Worm (Caenorhabditis elegans) whole organism, mixed stage, embryonic: Measurements from ENCODE around the gene aptf-1.

Experiments used
- ceh-43 ChIP-seq: fragments of 200-800 bp; sonication (Bioruptor generic); optimal IDR thresholded peaks from 2 replicates; lab custom pipeline; 2018; ENCODE audit warnings: mild to moderate bottlenecking, missing genetic modification characterization, moderate library complexity, missing compliant biosample characterization
- ces-1 ChIP-seq: fragments of 150-350 bp; optimal IDR thresholded peaks from 2 replicates; lab custom pipeline; 2014; ENCODE audit warnings: missing biosample characterization, missing genetic modification reagents, missing genetic modification characterization
- elt-3 ChIP-seq: fragments of 150-350 bp; optimal IDR thresholded peaks from 2 replicates; lab custom pipeline; 2014; ENCODE audit warnings: missing biosample characterization, missing genetic modification characterization
- lin-32 ChIP-seq: fragments of 200-800 bp; sonication (Bioruptor generic); optimal IDR thresholded peaks from 2 replicates; lab custom pipeline; 2018; ENCODE audit warnings: mild to moderate bottlenecking, missing genetic modification characterization, missing compliant biosample characterization
- lsy-2 ChIP-seq: fragments of 150-350 bp; optimal IDR thresholded peaks from 2 replicates; lab custom pipeline; 2014; ENCODE audit warnings: missing biosample characterization, missing genetic modification characterization
- mab-5 ChIP-seq: fragments of 150-350 bp; optimal IDR thresholded peaks from 2 replicates; lab custom pipeline; 2014; ENCODE audit warnings: missing biosample characterization, missing genetic modification characterization
- mep-1 ChIP-seq: fragments of 150-350 bp; optimal IDR thresholded peaks from 2 replicates; lab custom pipeline; 2017; ENCODE audit warnings: missing biosample characterization, missing genetic modification reagents, missing genetic modification characterization, inconsistent platforms
- mls-2 ChIP-seq: sonication (generic microtip); optimal IDR thresholded peaks from 2 replicates; lab custom pipeline; 2016; ENCODE audit warnings: mild to moderate bottlenecking, missing genetic modification characterization, moderate library complexity, missing compliant biosample characterization
- nhr-28 ChIP-seq: fragments of 150-350 bp; optimal IDR thresholded peaks from 2 replicates; lab custom pipeline; 2014; ENCODE audit warnings: missing biosample characterization, missing genetic modification characterization
- nhr-76 ChIP-seq: sonication (generic microtip); optimal IDR thresholded peaks from 2 replicates; lab custom pipeline; 2017; ENCODE audit warnings: missing biosample characterization, missing genetic modification characterization
- pha-4 ChIP-seq: fragments of 150-350 bp; optimal IDR thresholded peaks from 2 replicates; lab custom pipeline; 2018; ENCODE audit warnings: missing biosample characterization, missing genetic modification reagents, missing genetic modification characterization
- unc-39 ChIP-seq: fragments of 150-350 bp; optimal IDR thresholded peaks from 2 replicates; lab custom pipeline; 2014; ENCODE audit warnings: missing biosample characterization, missing genetic modification characterization
- unc-62 ChIP-seq: fragments of 150-350 bp; optimal IDR thresholded peaks from 2 replicates; lab custom pipeline; 2014; ENCODE audit warnings: missing biosample characterization, missing genetic modification reagents, missing genetic modification characterization

ce11 chrII:6491187-6491586 is 36.4 kb downstream of the aptf-1 start:
- TF ChIP-seq mab-5 (no peak), ceh-43 (GFP tag; lab: Kevin White, UChicago) (no peak), nhr-76 (tag; lab: Kevin White, UChicago) (no peak), pha-4 (tag; lab: Kevin White, UChicago) (no peak), lsy-2 (tag; lab: Kevin White, UChicago) (no peak), elt-3 (tag; lab: Kevin White, UChicago) (no peak), unc-62 (GFP tag; lab: Kevin White, UChicago) (no peak), ces-1 (GFP tag; lab: Kevin White, UChicago) (no peak), mep-1 (no peak), lin-32 (GFP tag; lab: Kevin White, UChicago) (no peak), unc-39 (tag; lab: Kevin White, UChicago) (no peak), mls-2 (tag; lab: Kevin White, UChicago) (no peak), nhr-28 (tag; lab: Kevin White, UChicago) (no peak)
